Fruit fly (Drosophila melanogaster) whole organism, embryonic: Measurements from ENCODE around the gene CheB38c.
A peak's percentile ranks its signal among the peaks of the same experiment; 100 is the strongest.

Experiments
- B-H1 ChIP-seq: fragments of 200-800 bp; sonication (Bioruptor generic); IDR thresholded peaks from 3 replicates; pipeline ENCODE4 v1.3.6; 2022; ENCODE audit warnings: missing biosample characterization, missing genetic modification characterization
- CG10147 ChIP-seq: fragments of 200-800 bp; sonication (Bioruptor generic); optimal IDR thresholded peaks from 2 replicates; lab custom pipeline; 2019; ENCODE audit warnings: missing biosample characterization, mild to moderate bottlenecking, missing genetic modification characterization, moderate library complexity
- CG11560 ChIP-seq: fragments of 200-800 bp; sonication (Bioruptor generic); IDR thresholded peaks from 3 replicates; pipeline ENCODE4 v1.3.6; 2022; ENCODE audit warnings: missing biosample characterization, missing genetic modification characterization
- CG15696 ChIP-seq: fragments of 200-800 bp; sonication (Bioruptor generic); optimal IDR thresholded peaks from 2 replicates; lab custom pipeline; 2019; ENCODE audit warnings: missing biosample characterization, mild to moderate bottlenecking, missing genetic modification characterization, moderate library complexity
- CG17361 ChIP-seq: fragments of 200-800 bp; sonication (Bioruptor generic); IDR thresholded peaks from 3 replicates; pipeline ENCODE4 v1.3.6; 2022; ENCODE audit warnings: missing biosample characterization, missing genetic modification characterization
- CG17829 ChIP-seq: fragments of 200-800 bp; optimal IDR thresholded peaks from 2 replicates; lab custom pipeline; 2019; ENCODE audit warnings: missing biosample characterization, mild to moderate bottlenecking, missing genetic modification characterization, moderate library complexity
- CG2116 ChIP-seq: fragments of 200-800 bp; sonication (Bioruptor generic); optimal IDR thresholded peaks from 3 replicates; lab custom pipeline; 2018; ENCODE audit warnings: missing biosample characterization, mild to moderate bottlenecking, missing genetic modification characterization
- CG2199 ChIP-seq: fragments of 200-800 bp; sonication (Bioruptor generic); IDR thresholded peaks from 3 replicates; pipeline ENCODE4 v1.3.6; 2022; ENCODE audit warnings: missing biosample characterization, missing genetic modification characterization
- CG2202 ChIP-seq: fragments of 200-800 bp; sonication (Bioruptor generic); optimal IDR thresholded peaks from 2 replicates; lab custom pipeline; 2018; ENCODE audit warnings: missing biosample characterization, mild to moderate bottlenecking, missing genetic modification characterization
- CG4360 ChIP-seq: fragments of 200-800 bp; sonication (Bioruptor generic); IDR thresholded peaks from 2 replicates; pipeline ENCODE4 v1.3.6; 2022; ENCODE audit warnings: missing biosample characterization, missing genetic modification characterization
- CG4404 ChIP-seq: fragments of 200-800 bp; sonication (Bioruptor generic); IDR thresholded peaks from 2 replicates; pipeline ENCODE4 v1.3.6; 2022; ENCODE audit warnings: missing biosample characterization, missing genetic modification characterization
- CG4424 ChIP-seq: fragments of 200-800 bp; sonication (Bioruptor generic); optimal IDR thresholded peaks from 3 replicates; lab custom pipeline; 2016; ENCODE audit warnings: missing biosample characterization, missing genetic modification characterization
- CG6254 ChIP-seq: fragments of 200-800 bp; sonication (Bioruptor generic); optimal IDR thresholded peaks from 3 replicates; lab custom pipeline; 2017; ENCODE audit warnings: mild to moderate bottlenecking, missing biosample characterization, missing genetic modification reagents, missing genetic modification characterization
- CG7271 ChIP-seq: fragments of 200-800 bp; sonication (Bioruptor generic); optimal IDR thresholded peaks from 2 replicates; lab custom pipeline; 2018; ENCODE audit warnings: missing biosample characterization, mild to moderate bottlenecking, missing genetic modification characterization, moderate library complexity
- CG7745 ChIP-seq: fragments of 200-800 bp; sonication (Bioruptor generic); optimal IDR thresholded peaks from 2 replicates; lab custom pipeline; 2018; ENCODE audit warnings: missing biosample characterization, mild to moderate bottlenecking, missing genetic modification characterization, moderate library complexity
- CG7786 ChIP-seq: fragments of 200-800 bp; sonication (Bioruptor generic); optimal IDR thresholded peaks from 2 replicates; lab custom pipeline; 2016; ENCODE audit warnings: missing biosample characterization, missing genetic modification characterization
- CG9797 ChIP-seq: fragments of 200-800 bp; sonication (Bioruptor generic); optimal IDR thresholded peaks from 3 replicates; lab custom pipeline; 2018; ENCODE audit warnings: missing biosample characterization, mild to moderate bottlenecking, missing genetic modification characterization
- CHES-1-like ChIP-seq: fragments of 200-800 bp; sonication (Bioruptor generic); optimal IDR thresholded peaks from 2 replicates; lab custom pipeline; 2016; ENCODE audit warnings: missing biosample characterization, missing genetic modification characterization
- Dbx ChIP-seq: fragments of 200-800 bp; sonication (Bioruptor generic); IDR thresholded peaks from 3 replicates; pipeline ENCODE4 v1.3.6; 2022; ENCODE audit warnings: missing biosample characterization, missing genetic modification characterization
- Drgx ChIP-seq: fragments of 200-800 bp; sonication (Bioruptor generic); IDR thresholded peaks from 2 replicates; pipeline ENCODE4 v1.3.6; 2022; ENCODE audit warnings: missing biosample characterization, missing genetic modification characterization
- E2f2 ChIP-seq: fragments of 200-800 bp; sonication (Bioruptor generic); IDR thresholded peaks from 2 replicates; pipeline ENCODE4 v1.3.6; 2022; ENCODE audit warnings: missing biosample characterization, missing genetic modification characterization
- Gsc ChIP-seq: fragments of 200-800 bp; sonication (Bioruptor generic); IDR thresholded peaks from 2 replicates; pipeline ENCODE4 v1.3.6; 2022; ENCODE audit warnings: missing biosample characterization, missing genetic modification characterization
- HHEX ChIP-seq: fragments of 200-800 bp; sonication (Bioruptor generic); optimal IDR thresholded peaks from 3 replicates; lab custom pipeline; 2017; ENCODE audit warnings: missing biosample characterization, mild to moderate bottlenecking, missing genetic modification characterization, missing genetic modification reagents
- Hr51 ChIP-seq, 2 experiments: fragments of 200-800 bp; sonication (Bioruptor generic); optimal IDR thresholded peaks; 2 replicates in 1 of 2; 3 replicates in 1 of 2; lab custom pipeline; 2016 to 2018; ENCODE audit warnings: missing biosample characterization in 2 of 2, missing genetic modification characterization in 2 of 2, mild to moderate bottlenecking in 1 of 2, moderate library complexity in 1 of 2
- MBD-R2 ChIP-seq: fragments of 200-800 bp; sonication (Bioruptor generic); IDR thresholded peaks from 2 replicates; pipeline ENCODE4 v1.3.6; 2022; ENCODE audit warnings: missing biosample characterization, missing genetic modification characterization
- Max ChIP-seq: fragments of 200-800 bp; sonication (Bioruptor generic); optimal IDR thresholded peaks from 2 replicates; lab custom pipeline; 2016; ENCODE audit warnings: missing biosample characterization, mild to moderate bottlenecking, missing genetic modification characterization
- Mrtf ChIP-seq: fragments of 200-800 bp; sonication (Bioruptor generic); IDR thresholded peaks from 3 replicates; pipeline ENCODE4 v1.3.6; 2022; ENCODE audit warnings: missing biosample characterization, missing genetic modification characterization
- Poxn ChIP-seq: fragments of 200-800 bp; sonication (Bioruptor generic); IDR thresholded peaks from 2 replicates; pipeline ENCODE4 v1.3.6; 2022; ENCODE audit warnings: missing biosample characterization, missing genetic modification characterization
- Ptx1 ChIP-seq: fragments of 200-800 bp; sonication (Bioruptor generic); IDR thresholded peaks from 2 replicates; pipeline ENCODE4 v1.3.6; 2022; ENCODE audit warnings: missing biosample characterization, missing genetic modification characterization
- Trl ChIP-seq, 3 experiments: fragments of >200 bp in 2 of 3; fragments of 200-800 bp in 1 of 3; sonication (Bioruptor generic) in 1 of 3; optimal IDR thresholded peaks; 2 replicates in 1 of 3; 3 replicates in 2 of 3; lab custom pipeline; 2016 to 2017; ENCODE audit warnings: missing biosample characterization in 1 of 3, missing genetic modification characterization in 1 of 3
- Xrp1 ChIP-seq: fragments of 200-800 bp; sonication (Bioruptor generic); IDR thresholded peaks from 2 replicates; pipeline ENCODE4 v1.3.6; 2022; ENCODE audit warnings: missing biosample characterization, missing genetic modification characterization
- ac ChIP-seq: fragments of 200-800 bp; sonication (Bioruptor generic); optimal IDR thresholded peaks from 3 replicates; lab custom pipeline; 2017; ENCODE audit warnings: missing biosample characterization, mild to moderate bottlenecking, missing genetic modification characterization
- corto ChIP-seq: fragments of 200-800 bp; sonication (Bioruptor generic); optimal IDR thresholded peaks from 2 replicates; lab custom pipeline; 2016; ENCODE audit warnings: missing biosample characterization, mild to moderate bottlenecking, missing genetic modification characterization, moderate library complexity
- dm ChIP-seq: fragments of 200-800 bp; sonication (Bioruptor generic); optimal IDR thresholded peaks from 3 replicates; lab custom pipeline; 2016; ENCODE audit warnings: missing biosample characterization, missing genetic modification characterization
- fd3F ChIP-seq: fragments of 200-800 bp; sonication (Bioruptor generic); optimal IDR thresholded peaks from 2 replicates; lab custom pipeline; 2018; ENCODE audit warnings: missing biosample characterization, mild to moderate bottlenecking, missing genetic modification characterization, moderate library complexity
- fu2 ChIP-seq: fragments of 200-800 bp; sonication (Bioruptor generic); optimal IDR thresholded peaks from 2 replicates; lab custom pipeline; 2016; ENCODE audit warnings: missing biosample characterization, missing genetic modification characterization
- her ChIP-seq: fragments of 200-800 bp; sonication (Bioruptor generic); optimal IDR thresholded peaks from 2 replicates; lab custom pipeline; 2016; ENCODE audit warnings: missing biosample characterization, missing genetic modification characterization
- jumu ChIP-seq: fragments of 200-800 bp; sonication (Bioruptor generic); optimal IDR thresholded peaks from 3 replicates; lab custom pipeline; 2016; ENCODE audit warnings: missing biosample characterization, missing genetic modification characterization
- lab ChIP-seq: fragments of 200-800 bp; sonication (Bioruptor generic); optimal IDR thresholded peaks from 3 replicates; lab custom pipeline; 2017; ENCODE audit warnings: missing biosample characterization, missing genetic modification characterization, mild to moderate bottlenecking, moderate library complexity, missing genetic modification reagents
- mld ChIP-seq: fragments of 200-800 bp; sonication (Bioruptor generic); IDR thresholded peaks from 3 replicates; pipeline ENCODE4 v1.3.6; 2022; ENCODE audit warnings: missing biosample characterization, missing genetic modification characterization; ENCODE audit not compliant: partially characterized antibody
- pan ChIP-seq, 4 experiments: fragments of >200 bp in 3 of 4; fragments of 200-800 bp in 1 of 4; sonication (Bioruptor generic) in 1 of 4; optimal IDR thresholded peaks in 3 of 4; IDR thresholded peaks in 1 of 4; 2 replicates each; pipeline versions ENCODE4 v1.3.6 to Lab custom; 2017 to 2022; ENCODE audit warnings: missing biosample characterization in 2 of 4, missing genetic modification characterization in 2 of 4, mixed read lengths in 1 of 4
- psq ChIP-seq: fragments of 200-800 bp; sonication (Bioruptor generic); optimal IDR thresholded peaks from 2 replicates; lab custom pipeline; 2017; ENCODE audit warnings: missing biosample characterization, missing genetic modification characterization
- sd ChIP-seq: fragments of 200-800 bp; sonication (Bioruptor generic); optimal IDR thresholded peaks from 3 replicates; lab custom pipeline; 2018; ENCODE audit warnings: missing biosample characterization, mild to moderate bottlenecking, missing genetic modification characterization, moderate library complexity
- slou ChIP-seq: fragments of 200-800 bp; sonication (Bioruptor generic); optimal IDR thresholded peaks from 3 replicates; lab custom pipeline; 2016; ENCODE audit warnings: missing biosample characterization, missing genetic modification characterization
- slp2 ChIP-seq: fragments of 200-800 bp; sonication (Bioruptor generic); optimal IDR thresholded peaks from 2 replicates; lab custom pipeline; 2016; ENCODE audit warnings: missing biosample characterization, missing genetic modification characterization
- sug ChIP-seq: fragments of 200-800 bp; optimal IDR thresholded peaks from 2 replicates; lab custom pipeline; 2019; ENCODE audit warnings: missing biosample characterization, mild to moderate bottlenecking, missing genetic modification characterization, moderate library complexity
- tna ChIP-seq: fragments of 200-800 bp; sonication (Bioruptor generic); IDR thresholded peaks from 2 replicates; pipeline ENCODE4 v1.3.6; 2022; ENCODE audit warnings: missing biosample characterization, missing genetic modification characterization; ENCODE audit not compliant: partially characterized antibody
- tup ChIP-seq: fragments of 200-800 bp; sonication (Bioruptor generic); optimal IDR thresholded peaks from 2 replicates; lab custom pipeline; 2016; ENCODE audit warnings: missing biosample characterization, mild to moderate bottlenecking, missing genetic modification characterization, moderate library complexity
- unpg ChIP-seq: fragments of 200-800 bp; sonication (Bioruptor generic); optimal IDR thresholded peaks from 3 replicates; lab custom pipeline; 2018; ENCODE audit warnings: missing biosample characterization, mild to moderate bottlenecking, missing genetic modification characterization, moderate library complexity
- zen ChIP-seq: fragments of 200-800 bp; sonication (Bioruptor generic); optimal IDR thresholded peaks from 3 replicates; lab custom pipeline; 2018; ENCODE audit warnings: missing biosample characterization, mild to moderate bottlenecking, missing genetic modification characterization, moderate library complexity

Gene CheB38c

DNA sequence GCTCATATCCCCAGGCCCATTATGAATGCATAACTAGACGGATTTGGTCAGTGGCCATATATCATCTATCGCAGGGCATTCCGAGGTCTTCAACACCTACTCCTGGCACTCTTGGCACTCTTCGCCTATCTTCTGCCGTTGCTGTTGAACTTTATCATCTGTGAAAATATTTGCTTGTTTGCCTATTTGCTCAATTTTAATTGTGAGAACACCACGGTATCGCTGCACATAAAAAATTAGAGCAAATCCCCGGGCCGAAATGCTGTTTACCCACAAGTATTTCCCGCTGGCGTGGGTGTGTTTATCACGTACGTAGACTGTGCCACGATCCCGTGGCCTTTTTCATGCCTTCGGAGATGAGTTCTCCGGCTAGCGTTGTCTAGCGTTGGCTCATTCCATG, 39.9 kb downstream of the CheB38c start (continued):
- TF ChIP-seq MBD-R2 (GFP tag; lab: Robert Waterston, UW) (peak; percentile 20; the same call in 1 of the 2 replicates), CG4424 (GFP tag; lab: Kevin White, UChicago) (peak; percentile 20), mld (no peak), lab (peak; percentile 86), CG6254 (peak; percentile 29), fu2 (GFP tag; lab: Kevin White, UChicago) (no peak), CG15696 (tag; lab: Kevin White, UChicago) (peak; percentile 90), CG4404 (no peak), Dbx (GFP tag; lab: Robert Waterston, UW) (peak; percentile 11; the same call in 1 of the 3 replicates), tup (GFP tag; lab: Kevin White, UChicago) (peak; percentile 18), CG17361 (GFP tag; lab: Robert Waterston, UW) (0 out of 3 replicates have a peak, but pooled peaks have one; percentile 38), Poxn (GFP tag; lab: Robert Waterston, UW) (no peak), Hr51 (GFP tag; optimal IDR thresholded peaks at IDR 0.05; lab: Kevin White, UChicago) (peak; percentile 4 to 58), E2f2 (GFP tag; lab: Robert Waterston, UW) (no peak), CG17829 (tag; lab: Kevin White, UChicago) (peak; percentile 4), Trl (optimal IDR thresholded peaks at IDR 0.05; lab: Kevin White, UChicago) (no peak), Trl (GFP tag; optimal IDR thresholded peaks at IDR 0.05; lab: Kevin White, UChicago) (peak; percentile 69), Ptx1 (GFP tag; lab: Robert Waterston, UW) (peak; percentile 30; the same call in 1 of the 2 replicates), Xrp1 (GFP tag; lab: Robert Waterston, UW) (peak; percentile 80), tna (no peak), CHES-1-like (GFP tag; lab: Kevin White, UChicago) (peak; percentile 63), zen (peak; percentile 67), CG7786 (GFP tag; lab: Kevin White, UChicago) (peak; percentile 28), CG2202 (tag; lab: Kevin White, UChicago) (peak; percentile 67), slp2 (GFP tag; lab: Kevin White, UChicago) (peak; percentile 15), CG7745 (tag; lab: Kevin White, UChicago) (peak; percentile 16), Mrtf (GFP tag; lab: Robert Waterston, UW) (no peak), dm (GFP tag; lab: Kevin White, UChicago) (no peak), pan (optimal IDR thresholded peaks at IDR 0.05; lab: Kevin White, UChicago) (no peak), pan (GFP tag; optimal IDR thresholded peaks at IDR 0.05 in 1 of 2, IDR thresholded peaks at IDR 0.05 in 1 of 2) (peak in 1 of 2 experiments; percentile 43), slou (no peak), unpg (GFP tag; lab: Kevin White, UChicago) (peak; percentile 58), Gsc (no peak), CG11560 (tag; lab: Robert Waterston, UW) (no peak), sd (peak; percentile 47), CG2116 (GFP tag; lab: Kevin White, UChicago) (peak; percentile 22), CG9797 (GFP tag; lab: Kevin White, UChicago) (no peak), CG4360 (GFP tag; lab: Robert Waterston, UW) (peak; percentile 53; the same call in 1 of the 2 replicates), CG10147 (GFP tag; lab: Kevin White, UChicago) (peak; percentile 56), psq (GFP tag; lab: Kevin White, UChicago) (no peak), ac (GFP tag; lab: Kevin White, UChicago) (peak; percentile 82), jumu (GFP tag; lab: Kevin White, UChicago) (peak; percentile 51), Drgx (no peak), her (GFP tag; lab: Kevin White, UChicago) (peak; percentile 50), B-H1 (no peak), fd3F (GFP tag; lab: Kevin White, UChicago) (peak; percentile 56), sug (tag; lab: Kevin White, UChicago) (peak; percentile 28), Max (peak; percentile 34), CG2199 (GFP tag; lab: Robert Waterston, UW) (no peak), CG7271 (tag; lab: Kevin White, UChicago) (peak; percentile 5), HHEX (GFP tag; lab: Kevin White, UChicago) (peak; percentile 71), corto (GFP tag; lab: Kevin White, UChicago) (no peak)
